Worm (Caenorhabditis elegans): ENCODE results near the gene R09D1.12.

DNA sequence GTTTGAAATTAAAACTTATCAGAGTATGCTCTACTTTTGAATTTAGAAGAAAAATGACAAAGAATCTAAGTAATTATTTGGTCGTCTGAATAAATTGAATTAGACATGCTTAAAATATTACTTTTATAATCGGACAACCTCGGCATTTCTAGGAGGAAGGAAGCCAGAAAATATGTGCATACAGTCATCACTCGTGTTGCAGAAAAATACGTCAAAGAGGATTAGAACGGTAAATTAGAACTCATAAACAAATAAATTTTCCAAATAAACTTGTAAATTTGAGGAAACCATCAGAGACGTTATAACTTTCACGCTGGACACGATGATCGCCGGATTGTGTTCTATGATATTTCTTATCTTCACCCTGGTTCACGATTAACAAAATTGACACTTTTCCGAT lies 2.2 kb upstream of the R09D1.12 start, which contains the start of gene chil-19:
- TF ChIP-seq ref-1 (GFP tag; conservative IDR thresholded peaks at IDR 0.05) (no peak), tab-1 (GFP tag; IDR thresholded peaks at IDR 0.05) (no peak), cog-1 (tag; optimal IDR thresholded peaks at IDR 0.05) (no peak), ztf-29 (GFP tag; IDR thresholded peaks at IDR 0.05) (no peak), flt-1 (GFP tag; IDR thresholded peaks at IDR 0.05) (no peak), ztf-23 (GFP tag; IDR thresholded peaks at IDR 0.05) (no peak), klf-2 (GFP tag; conservative IDR thresholded peaks at IDR 0.05) (no peak), med-1 (GFP tag; optimal IDR thresholded peaks at IDR 0.05; ENCODE audit: insufficient read depth) (no peak)

Data from whole organism, midembryonic.